Worm (Caenorhabditis elegans): ENCODE data around the gene ZC13.1.

The ZC13.1 gene

ce11 chrX:830185-830584 is 46.9 kb upstream of the ZC13.1 start:
- TF ChIP-seq fkh-8 (tag; optimal IDR thresholded peaks at IDR 0.05) (peak; percentile 61), nhr-76 (tag; optimal IDR thresholded peaks at IDR 0.05) (no peak)

ce11 chrX:834478-834877 is 42.6 kb upstream of the ZC13.1 start, which contains the start of gene F39H12.1:
Gene F39H12.1, plus strand, starts transcription at chrX:834778.
- TF ChIP-seq ceh-8 (GFP tag; optimal IDR thresholded peaks at IDR 0.05) (no peak), efl-1 (optimal IDR thresholded peaks at IDR 0.05) (no peak), efl-1 (GFP tag; optimal IDR thresholded peaks at IDR 0.05 in 1 of 2) (peak in 1 of 2 experiments; percentile 63)

ce11 chrX:841393-841792 is 35.6 kb upstream of the ZC13.1 start, which contains the start of gene F39H12.3:
Gene F39H12.3, minus strand, starts transcription at chrX:841493.
- TF ChIP-seq ceh-88 (GFP tag; IDR thresholded peaks at IDR 0.05) (no peak), zip-4 (GFP tag; optimal IDR thresholded peaks at IDR 0.05) (no peak), nhr-76 (tag; optimal IDR thresholded peaks at IDR 0.05) (no peak), snpc-4 (tag; optimal IDR thresholded peaks at IDR 0.05) (no peak), mep-1 (tag; optimal IDR thresholded peaks at IDR 0.05) (no peak), elt-2 (tag; optimal IDR thresholded peaks at IDR 0.05) (no peak), tbx-2 (tag; optimal IDR thresholded peaks at IDR 0.05) (no peak), swsn-7 (tag; optimal IDR thresholded peaks at IDR 0.05) (no peak), fkh-10 (GFP tag; optimal IDR thresholded peaks at IDR 0.05) (no peak), nhr-20 (tag; optimal IDR thresholded peaks at IDR 0.05) (no peak), hpl-2 (GFP tag; optimal IDR thresholded peaks at IDR 0.05) (no peak), nhr-71 (tag; optimal IDR thresholded peaks at IDR 0.05) (no peak), dpl-1 (GFP tag; optimal IDR thresholded peaks at IDR 0.05) (no peak), fkh-4 (tag; optimal IDR thresholded peaks at IDR 0.05; ENCODE audit: borderline replicate concordance) (no peak), lsy-2 (tag; optimal IDR thresholded peaks at IDR 0.05) (no peak), efl-1 (optimal IDR thresholded peaks at IDR 0.05) (no peak), efl-1 (GFP tag; optimal IDR thresholded peaks at IDR 0.05 in 1 of 2) (no peak)

ce11 chrX:844649-845048 is 32.4 kb upstream of the ZC13.1 start:
- TF ChIP-seq fkh-8 (tag; optimal IDR thresholded peaks at IDR 0.05) (peak; percentile 93), swsn-7 (tag; optimal IDR thresholded peaks at IDR 0.05) (peak; percentile 21), egl-13 (tag; optimal IDR thresholded peaks at IDR 0.05) (peak; percentile 71), elt-2 (tag; optimal IDR thresholded peaks at IDR 0.05) (no peak), mef-2 (tag; optimal IDR thresholded peaks at IDR 0.05) (no peak), dsc-1 (tag; optimal IDR thresholded peaks at IDR 0.05) (peak; percentile 47), snu-23 (GFP tag; optimal IDR thresholded peaks at IDR 0.05) (peak; percentile 9), nhr-71 (tag; optimal IDR thresholded peaks at IDR 0.05) (peak; percentile 59), fkh-10 (GFP tag; optimal IDR thresholded peaks at IDR 0.05) (peak; percentile 45), irx-1 (tag; optimal IDR thresholded peaks at IDR 0.05) (no peak), nhr-47 (tag; optimal IDR thresholded peaks at IDR 0.05) (peak; percentile 63), lin-35 (GFP tag; optimal IDR thresholded peaks at IDR 0.05) (peak in 1 of 2 experiments; percentile 3), lin-14 (GFP tag; optimal IDR thresholded peaks at IDR 0.05) (peak; percentile 74), unc-86 (tag; optimal IDR thresholded peaks at IDR 0.05) (peak; percentile 20), ceh-82 (tag; optimal IDR thresholded peaks at IDR 0.05) (peak in 1 of 3 experiments; percentile 46)

- TF ChIP-seq fkh-8 (tag; optimal IDR thresholded peaks at IDR 0.05) (no peak), lin-39 (tag; optimal IDR thresholded peaks at IDR 0.05) (no peak), pqm-1 (tag; optimal IDR thresholded peaks at IDR 0.05) (no peak), mab-9 (GFP tag; IDR thresholded peaks at IDR 0.05) (no peak), alr-1 (tag; optimal IDR thresholded peaks at IDR 0.05; ENCODE audit: borderline replicate concordance) (no peak), ces-1 (GFP tag; optimal IDR thresholded peaks at IDR 0.05) (no peak), ztf-11 (tag; optimal IDR thresholded peaks at IDR 0.05) (no peak), unc-86 (tag; optimal IDR thresholded peaks at IDR 0.05) (no peak), aly-2 (tag; optimal IDR thresholded peaks at IDR 0.05) (no peak), sox-4 (tag; optimal IDR thresholded peaks at IDR 0.05) (no peak), ceh-63 (GFP tag; optimal IDR thresholded peaks at IDR 0.05) (no peak), fkh-4 (tag; optimal IDR thresholded peaks at IDR 0.05; ENCODE audit: borderline replicate concordance) (peak; percentile 89), aha-1 (tag; optimal IDR thresholded peaks at IDR 0.05) (no peak), dsc-1 (tag; optimal IDR thresholded peaks at IDR 0.05) (peak; percentile 90), grh-1 (GFP tag; IDR thresholded peaks at IDR 0.05) (no peak), vab-15 (tag; optimal IDR thresholded peaks at IDR 0.05) (no peak)
These were observed 31.6 kb upstream of the ZC13.1 start for ce11 chrX:845443-845842.

Data from whole organism, L1 larva.